Worm (Caenorhabditis elegans): ENCODE results near the gene K08H10.6.

ce11 chrV:9944093-9944492 lies 51.6 kb downstream of the K08H10.6 start, which contains the start of gene sre-28:
- no peak for TF ChIP-seq unc-86 (tag; optimal IDR thresholded peaks at IDR 0.05)
- TF ChIP-seq ceh-30 (tag; optimal IDR thresholded peaks at IDR 0.05): no peak
- TF ChIP-seq nhr-11 (tag; optimal IDR thresholded peaks at IDR 0.05): no peak
- TF ChIP-seq madf-2 (tag; optimal IDR thresholded peaks at IDR 0.05): no peak
- TF ChIP-seq elt-2 (tag; optimal IDR thresholded peaks at IDR 0.05): no peak
- TF ChIP-seq T23F11.4 (GFP tag; optimal IDR thresholded peaks at IDR 0.05): no peak
- TF ChIP-seq zip-5 (tag; optimal IDR thresholded peaks at IDR 0.05): no peak

Data from whole organism, late embryonic.